Worm (Caenorhabditis elegans) whole organism, midembryonic: Measurements from ENCODE around the gene T19H5.7.

Experiments
- cog-1 ChIP-seq: sonication (generic microtip); optimal IDR thresholded peaks from 2 replicates; lab custom pipeline; 2016; ENCODE audit warnings: missing genetic modification characterization, missing compliant biosample characterization
- klf-2 ChIP-seq: fragments of 200-800 bp; sonication (Bioruptor generic); conservative IDR thresholded peaks from 2 replicates; pipeline ENCODE4 v1.3.6; 2022; ENCODE audit warnings: missing genetic modification reagents, missing genetic modification characterization, missing compliant biosample characterization
- med-1 ChIP-seq: sonication (generic microtip); optimal IDR thresholded peaks from 2 replicates; lab custom pipeline; 2017; ENCODE audit warnings: missing genetic modification characterization, mild to moderate bottlenecking, missing compliant biosample characterization, antibody characterized with exemption, missing genetic modification reagents; ENCODE audit not compliant: insufficient read depth
- ref-1 ChIP-seq: fragments of 200-800 bp; sonication (Bioruptor generic); conservative IDR thresholded peaks from 2 replicates; pipeline ENCODE4 v1.3.6; 2022; ENCODE audit warnings: missing genetic modification reagents, missing genetic modification characterization, missing compliant biosample characterization
- tab-1 ChIP-seq: fragments of 200-800 bp; sonication (Bioruptor generic); IDR thresholded peaks from 2 replicates; pipeline ENCODE4 v1.3.6; 2022; ENCODE audit warnings: missing genetic modification characterization, missing compliant biosample characterization
- ztf-23 ChIP-seq: fragments of 200-800 bp; sonication (Bioruptor generic); IDR thresholded peaks from 2 replicates; pipeline ENCODE4 v1.3.6; 2022; ENCODE audit warnings: missing genetic modification reagents, missing genetic modification characterization, missing compliant biosample characterization
- ztf-29 ChIP-seq: fragments of 200-800 bp; sonication (Bioruptor generic); IDR thresholded peaks from 2 replicates; pipeline ENCODE4 v1.3.6; 2022; ENCODE audit warnings: missing genetic modification reagents, missing genetic modification characterization, missing compliant biosample characterization

DNA sequence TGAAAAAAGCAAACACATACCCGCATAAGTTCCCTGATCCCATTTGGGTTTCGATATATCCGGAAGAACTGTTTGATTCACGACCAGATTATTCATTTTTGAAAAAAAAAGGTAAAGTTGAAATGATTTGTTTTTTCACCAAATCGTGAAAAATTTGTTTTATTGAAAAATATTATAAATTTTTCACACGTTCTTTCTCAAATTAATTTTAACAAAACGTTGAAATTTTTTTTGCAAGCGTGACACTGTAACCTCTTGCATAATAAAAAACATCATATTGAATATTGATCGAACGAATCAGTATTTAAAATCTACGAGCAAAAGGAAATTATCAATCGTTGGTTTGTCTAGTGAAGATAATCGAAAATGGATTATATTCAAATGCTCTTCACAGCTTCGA is 38.9 kb upstream of the T19H5.7 start, which contains the start of the genes sfxn-1.1 and AH6.3:
- TF ChIP-seq ztf-29 (no peak), cog-1 (tag; lab: Kevin White, UChicago) (no peak), ztf-23 (GFP tag; lab: Robert Waterston, UW) (no peak), ref-1 (GFP tag; lab: Robert Waterston, UW) (no peak), tab-1 (GFP tag; lab: Robert Waterston, UW) (no peak), med-1 (no peak), klf-2 (GFP tag; lab: Robert Waterston, UW) (no peak)
